Fruit fly (Drosophila melanogaster) whole organism, embryonic: Measurements from ENCODE around the gene CG3505.

Experiments used
- Adf1 ChIP-seq: fragments of 200-800 bp; sonication (Bioruptor generic); IDR thresholded peaks from 2 replicates; pipeline ENCODE4 v1.3.6; 2022; ENCODE audit warnings: missing biosample characterization, missing genetic modification characterization
- CG10209 ChIP-seq: fragments of 200-800 bp; sonication (Bioruptor generic); optimal IDR thresholded peaks from 3 replicates; lab custom pipeline; 2017; ENCODE audit warnings: missing biosample characterization, mild to moderate bottlenecking, missing genetic modification characterization, missing genetic modification reagents
- CG10366 ChIP-seq: fragments of 200-800 bp; sonication (Bioruptor generic); IDR thresholded peaks from 2 replicates; pipeline ENCODE4 v1.3.6; 2022; ENCODE audit warnings: missing biosample characterization, missing genetic modification characterization
- CG11695 ChIP-seq: fragments of 200-800 bp; sonication (Bioruptor generic); IDR thresholded peaks from 3 replicates; pipeline ENCODE4 v1.3.6; 2022; ENCODE audit warnings: missing biosample characterization, missing genetic modification characterization
- CG11723 ChIP-seq: fragments of 200-800 bp; sonication (Bioruptor generic); optimal IDR thresholded peaks from 2 replicates; lab custom pipeline; 2017; ENCODE audit warnings: missing biosample characterization, mild to moderate bottlenecking, missing genetic modification characterization
- CG13287 ChIP-seq: fragments of 200-800 bp; sonication (Bioruptor generic); IDR thresholded peaks from 2 replicates; pipeline ENCODE4 v1.3.6; 2022; ENCODE audit warnings: missing biosample characterization, missing genetic modification characterization; ENCODE audit not compliant: partially characterized antibody
- CG13894 ChIP-seq: fragments of 200-800 bp; sonication (Bioruptor generic); optimal IDR thresholded peaks from 3 replicates; lab custom pipeline; 2018; ENCODE audit warnings: missing biosample characterization, mild to moderate bottlenecking, missing genetic modification characterization, moderate library complexity
- CG16779 ChIP-seq: fragments of 200-800 bp; sonication (Bioruptor generic); IDR thresholded peaks from 2 replicates; pipeline ENCODE4 v1.3.6; 2022; ENCODE audit warnings: missing biosample characterization, missing genetic modification characterization
- CG16863 ChIP-seq: fragments of 200-800 bp; sonication (Bioruptor generic); optimal IDR thresholded peaks from 3 replicates; lab custom pipeline; 2016; ENCODE audit warnings: missing biosample characterization, missing genetic modification characterization
- CG18476 ChIP-seq: fragments of 200-800 bp; sonication (Bioruptor generic); optimal IDR thresholded peaks from 2 replicates; lab custom pipeline; 2016; ENCODE audit warnings: missing biosample characterization, mild to moderate bottlenecking, missing genetic modification characterization
- CG31365 ChIP-seq: fragments of 200-800 bp; sonication (Bioruptor generic); optimal IDR thresholded peaks from 2 replicates; lab custom pipeline; 2018; ENCODE audit warnings: missing biosample characterization, mild to moderate bottlenecking, missing genetic modification characterization
- CG32767 ChIP-seq: fragments of 200-800 bp; sonication (Bioruptor generic); IDR thresholded peaks from 2 replicates; pipeline ENCODE4 v1.3.6; 2022; ENCODE audit warnings: missing biosample characterization, missing genetic modification characterization
- CG33557 ChIP-seq: fragments of 200-800 bp; sonication (Bioruptor generic); optimal IDR thresholded peaks from 2 replicates; lab custom pipeline; 2019; ENCODE audit warnings: missing biosample characterization, mild to moderate bottlenecking, missing genetic modification characterization, moderate library complexity
- CG6272 ChIP-seq: fragments of 200-800 bp; sonication (Bioruptor generic); IDR thresholded peaks from 2 replicates; pipeline ENCODE4 v1.3.6; 2022; ENCODE audit warnings: missing biosample characterization, missing genetic modification characterization
- CG6791 ChIP-seq: fragments of 200-800 bp; sonication (Bioruptor generic); IDR thresholded peaks from 3 replicates; pipeline ENCODE4 v1.3.6; 2022; ENCODE audit warnings: missing biosample characterization, missing genetic modification characterization; ENCODE audit not compliant: partially characterized antibody
- CG7357 ChIP-seq: fragments of 200-800 bp; sonication (Bioruptor generic); IDR thresholded peaks from 3 replicates; pipeline ENCODE4 v1.3.6; 2022; ENCODE audit warnings: missing biosample characterization, missing genetic modification characterization
- CG7928 ChIP-seq: fragments of 200-800 bp; sonication (Bioruptor generic); optimal IDR thresholded peaks from 2 replicates; lab custom pipeline; 2017; ENCODE audit warnings: missing biosample characterization, mild to moderate bottlenecking, missing genetic modification characterization
- CG8478 ChIP-seq: fragments of >200 bp; optimal IDR thresholded peaks from 2 replicates; lab custom pipeline; 2018
- D19B ChIP-seq: fragments of 200-800 bp; sonication (Bioruptor generic); optimal IDR thresholded peaks from 2 replicates; lab custom pipeline; 2017; ENCODE audit warnings: missing biosample characterization, mild to moderate bottlenecking, missing genetic modification characterization
- Dfd ChIP-seq, 2 experiments: fragments of >200 bp; optimal IDR thresholded peaks; 2 replicates each; lab custom pipeline; 2017; ENCODE audit warnings: missing biosample characterization in 2 of 2, missing genetic modification characterization in 2 of 2
- Dll ChIP-seq: fragments of 200-800 bp; sonication (Bioruptor generic); IDR thresholded peaks from 4 replicates; pipeline ENCODE4 v1.3.6; 2022; ENCODE audit warnings: missing biosample characterization, missing genetic modification characterization; ENCODE audit not compliant: partially characterized antibody
- HmgD ChIP-seq: fragments of 200-800 bp; sonication (Bioruptor generic); optimal IDR thresholded peaks from 3 replicates; lab custom pipeline; 2016; ENCODE audit warnings: missing biosample characterization, missing genetic modification characterization
- Med ChIP-seq: fragments of 200-800 bp; sonication (Bioruptor generic); peaks from one replicate; lab custom pipeline; 2016; ENCODE audit warnings: missing biosample characterization, missing genetic modification characterization, mild to moderate bottlenecking, inconsistent platforms, moderate library complexity
- Rfx ChIP-seq: fragments of 200-800 bp; sonication (Bioruptor generic); IDR thresholded peaks from 2 replicates; pipeline ENCODE4 v1.3.6; 2022; ENCODE audit warnings: missing biosample characterization, missing genetic modification characterization
- Scr ChIP-seq: fragments of 200-800 bp; sonication (Bioruptor generic); IDR thresholded peaks from 2 replicates; pipeline ENCODE4 v1.3.6; 2022; ENCODE audit warnings: missing biosample characterization, missing genetic modification characterization; ENCODE audit not compliant: partially characterized antibody
- Side ChIP-seq: fragments of 200-800 bp; sonication (Bioruptor generic); optimal IDR thresholded peaks from 2 replicates; lab custom pipeline; 2016; ENCODE audit warnings: missing biosample characterization, missing genetic modification characterization
- Sry-β ChIP-seq: fragments of 200-800 bp; sonication (Bioruptor generic); optimal IDR thresholded peaks from 2 replicates; lab custom pipeline; 2018; ENCODE audit warnings: missing biosample characterization, mild to moderate bottlenecking, missing genetic modification characterization, moderate library complexity
- Xrp1 ChIP-seq: fragments of 200-800 bp; sonication (Bioruptor generic); IDR thresholded peaks from 2 replicates; pipeline ENCODE4 v1.3.6; 2022; ENCODE audit warnings: missing biosample characterization, missing genetic modification characterization
- al ChIP-seq: fragments of 200-800 bp; sonication (Bioruptor generic); IDR thresholded peaks from 2 replicates; pipeline ENCODE4 v1.3.6; 2022; ENCODE audit warnings: missing biosample characterization, missing genetic modification characterization
- aop ChIP-seq: fragments of 200-800 bp; sonication (Bioruptor generic); IDR thresholded peaks from 2 replicates; pipeline ENCODE4 v1.3.6; 2022; ENCODE audit warnings: missing biosample characterization, missing genetic modification characterization
- ash1 ChIP-seq: fragments of 200-800 bp; sonication (Bioruptor generic); optimal IDR thresholded peaks from 2 replicates; lab custom pipeline; 2018; ENCODE audit warnings: missing biosample characterization, mild to moderate bottlenecking, missing genetic modification characterization
- chinmo ChIP-seq: fragments of 200-800 bp; sonication (Bioruptor generic); IDR thresholded peaks from 4 replicates; pipeline ENCODE4 v1.3.6; 2022; ENCODE audit warnings: missing biosample characterization, missing genetic modification characterization; ENCODE audit not compliant: partially characterized antibody
- emc ChIP-seq: fragments of 200-800 bp; sonication (Bioruptor generic); optimal IDR thresholded peaks from 2 replicates; lab custom pipeline; 2016; ENCODE audit warnings: missing biosample characterization, missing genetic modification characterization
- esg ChIP-seq: fragments of 200-800 bp; sonication (Bioruptor generic); conservative IDR thresholded peaks from 2 replicates; pipeline ENCODE4 v1.3.6; 2022; ENCODE audit warnings: missing biosample characterization, missing genetic modification characterization
- eve ChIP-seq, 2 experiments: fragments of >200 bp; optimal IDR thresholded peaks; 2 replicates each; lab custom pipeline; 2017; ENCODE audit warnings: missing biosample characterization in 2 of 2, missing genetic modification characterization in 2 of 2
- exex ChIP-seq: fragments of 200-800 bp; sonication (Bioruptor generic); optimal IDR thresholded peaks from 4 replicates; lab custom pipeline; 2018; ENCODE audit warnings: missing biosample characterization, mild to moderate bottlenecking, missing genetic modification characterization, moderate library complexity
- jigr1 ChIP-seq: fragments of 200-800 bp; sonication (Bioruptor generic); IDR thresholded peaks from 3 replicates; pipeline ENCODE4 v1.3.6; 2022; ENCODE audit warnings: missing biosample characterization, missing genetic modification characterization
- lab ChIP-seq: fragments of 200-800 bp; sonication (Bioruptor generic); optimal IDR thresholded peaks from 3 replicates; lab custom pipeline; 2017; ENCODE audit warnings: missing biosample characterization, missing genetic modification characterization, mild to moderate bottlenecking, moderate library complexity, missing genetic modification reagents
- lbe ChIP-seq: fragments of 200-800 bp; sonication (Bioruptor generic); optimal IDR thresholded peaks from 2 replicates; lab custom pipeline; 2016; ENCODE audit warnings: missing biosample characterization, mild to moderate bottlenecking, missing genetic modification characterization
- mirr ChIP-seq: fragments of 200-800 bp; sonication (Bioruptor generic); optimal IDR thresholded peaks from 3 replicates; lab custom pipeline; 2018; ENCODE audit warnings: missing biosample characterization, mild to moderate bottlenecking, missing genetic modification characterization
- nerfin-2 ChIP-seq: fragments of 200-800 bp; sonication (Bioruptor generic); IDR thresholded peaks from 2 replicates; pipeline ENCODE4 v1.3.6; 2022; ENCODE audit warnings: missing biosample characterization, missing genetic modification characterization; ENCODE audit not compliant: partially characterized antibody
- odd ChIP-seq: fragments of 200-800 bp; sonication (Bioruptor generic); optimal IDR thresholded peaks from 2 replicates; lab custom pipeline; 2017; ENCODE audit warnings: missing biosample characterization, mild to moderate bottlenecking, missing genetic modification characterization
- onecut ChIP-seq: fragments of 200-800 bp; sonication (Bioruptor generic); IDR thresholded peaks from 2 replicates; pipeline ENCODE4 v1.3.6; 2022; ENCODE audit warnings: missing biosample characterization, missing genetic modification characterization
- pb ChIP-seq: fragments of 200-800 bp; sonication (Bioruptor generic); optimal IDR thresholded peaks from 3 replicates; lab custom pipeline; 2016; ENCODE audit warnings: missing biosample characterization, missing genetic modification characterization
- schlank ChIP-seq: fragments of 200-800 bp; sonication (Bioruptor generic); optimal IDR thresholded peaks from 2 replicates; lab custom pipeline; 2018; ENCODE audit warnings: missing biosample characterization, mild to moderate bottlenecking, missing genetic modification characterization
- sens ChIP-seq: fragments of 200-800 bp; sonication (Bioruptor generic); peaks from one replicate; lab custom pipeline; 2016; ENCODE audit warnings: missing biosample characterization, missing genetic modification characterization
- sob ChIP-seq: fragments of 200-800 bp; sonication (Bioruptor generic); IDR thresholded peaks from 2 replicates; pipeline ENCODE4 v1.3.6; 2022; ENCODE audit warnings: missing biosample characterization, missing genetic modification characterization
- sug ChIP-seq: fragments of 200-800 bp; optimal IDR thresholded peaks from 2 replicates; lab custom pipeline; 2019; ENCODE audit warnings: missing biosample characterization, mild to moderate bottlenecking, missing genetic modification characterization, moderate library complexity
- tap ChIP-seq: fragments of 200-800 bp; optimal IDR thresholded peaks from 3 replicates; lab custom pipeline; 2019; ENCODE audit warnings: missing biosample characterization, mild to moderate bottlenecking, missing genetic modification characterization, moderate library complexity
- tio ChIP-seq: fragments of 200-800 bp; sonication (Bioruptor generic); optimal IDR thresholded peaks from 2 replicates; lab custom pipeline; 2017; ENCODE audit warnings: missing biosample characterization, missing genetic modification characterization, inconsistent platforms

Gene CG3505

dm6 chr3R:14703302-14704192 lies 46.3 kb downstream of the CG3505 start:
- TF ChIP-seq Sry-β (GFP tag; lab: Kevin White, UChicago): no peak
- no peak for TF ChIP-seq Dfd (GFP tag; optimal IDR thresholded peaks at IDR 0.05; lab: Kevin White, UChicago)
- TF ChIP-seq aop: no peak
- peak; percentile 61 for TF ChIP-seq sens (GFP tag; lab: Kevin White, UChicago)
- no peak for TF ChIP-seq esg (GFP tag; lab: Robert Waterston, UW)
- no peak for TF ChIP-seq lbe (GFP tag; lab: Kevin White, UChicago)
- TF ChIP-seq Xrp1 (GFP tag; lab: Robert Waterston, UW): no peak
- peak in 1 of 2 experiments; percentile 7 for TF ChIP-seq eve (GFP tag; optimal IDR thresholded peaks at IDR 0.05; lab: Kevin White, UChicago)
- no peak for TF ChIP-seq Side (GFP tag; lab: Kevin White, UChicago)
- peak; percentile 6 for TF ChIP-seq mirr (GFP tag; lab: Kevin White, UChicago)
- TF ChIP-seq onecut (GFP tag; lab: Robert Waterston, UW): no peak
- TF ChIP-seq CG7928: no peak
- no peak for TF ChIP-seq nerfin-2 (GFP tag; lab: Robert Waterston, UW)
- TF ChIP-seq schlank (tag; lab: Kevin White, UChicago): no peak
- no peak for TF ChIP-seq jigr1 (GFP tag; lab: Robert Waterston, UW)
- no peak for TF ChIP-seq CG13287
- no peak for TF ChIP-seq pb (GFP tag; lab: Kevin White, UChicago)
- TF ChIP-seq ash1 (GFP tag; lab: Kevin White, UChicago): no peak
- peak; percentile 61 for TF ChIP-seq Med
- TF ChIP-seq odd (GFP tag; lab: Kevin White, UChicago): no peak
- TF ChIP-seq CG13894 (tag; lab: Kevin White, UChicago): no peak
- no peak for TF ChIP-seq CG16779 (GFP tag; lab: Robert Waterston, UW)
- TF ChIP-seq CG16863 (GFP tag; lab: Kevin White, UChicago): no peak
- 0 out of 3 replicates have a peak, but pooled peaks have one; percentile 31 for TF ChIP-seq CG11695 (GFP tag; lab: Robert Waterston, UW)
- peak; percentile 83 for TF ChIP-seq exex (tag; lab: Kevin White, UChicago)
- TF ChIP-seq CG32767 (GFP tag; lab: Robert Waterston, UW): no peak
- no peak for TF ChIP-seq tio (GFP tag; lab: Kevin White, UChicago)
- TF ChIP-seq CG33557 (GFP tag; lab: Kevin White, UChicago): no peak
- TF ChIP-seq CG18476 (GFP tag; lab: Kevin White, UChicago): no peak
- TF ChIP-seq CG6791 (GFP tag; lab: Robert Waterston, UW): no peak
- TF ChIP-seq HmgD (GFP tag; lab: Kevin White, UChicago): no peak
- no peak for TF ChIP-seq CG31365 (tag; lab: Kevin White, UChicago)
- TF ChIP-seq sob: no peak
- TF ChIP-seq sug: peak; percentile 18
- TF ChIP-seq Scr (GFP tag; lab: Robert Waterston, UW): no peak
- no peak for TF ChIP-seq CG8478 (lab: Kevin White, UChicago)
- no peak for TF ChIP-seq Rfx (GFP tag; lab: Robert Waterston, UW)
- TF ChIP-seq Adf1 (GFP tag; lab: Robert Waterston, UW): no peak
- no peak for TF ChIP-seq al (GFP tag; lab: Robert Waterston, UW)
- no peak for TF ChIP-seq CG11723 (GFP tag; lab: Kevin White, UChicago)
- TF ChIP-seq CG10366 (GFP tag; lab: Robert Waterston, UW): no peak
- TF ChIP-seq CG6272 (GFP tag; lab: Robert Waterston, UW): no peak
- no peak for TF ChIP-seq Dll (GFP tag; lab: Robert Waterston, UW)
- TF ChIP-seq CG7357 (GFP tag; lab: Robert Waterston, UW): no peak
- no peak for TF ChIP-seq emc (GFP tag; lab: Kevin White, UChicago)
- TF ChIP-seq chinmo (GFP tag; lab: Robert Waterston, UW): 0 out of 4 replicates have a peak, but pooled peaks have one; percentile 24
- TF ChIP-seq CG10209 (GFP tag; lab: Kevin White, UChicago): no peak
- no peak for TF ChIP-seq tap (tag; lab: Kevin White, UChicago)
- TF ChIP-seq D19B (GFP tag; lab: Kevin White, UChicago): no peak
- peak; percentile 34 for TF ChIP-seq lab (GFP tag; lab: Kevin White, UChicago)
